Worm (Caenorhabditis elegans) whole organism, early embryonic: Measurements from ENCODE around the gene K08H2.3.

Experiments used
- B0310.2 ChIP-seq: sonication (generic microtip); optimal IDR thresholded peaks from 2 replicates; lab custom pipeline; 2016; ENCODE audit warnings: mild to moderate bottlenecking, missing genetic modification characterization, missing compliant biosample characterization
- F13C5.2 ChIP-seq: sonication (generic microtip); optimal IDR thresholded peaks from 2 replicates; lab custom pipeline; 2017; ENCODE audit warnings: mild to moderate bottlenecking, missing genetic modification characterization, inconsistent platforms, missing compliant biosample characterization
- aly-1 ChIP-seq: sonication (generic microtip); optimal IDR thresholded peaks from 2 replicates; lab custom pipeline; 2016; ENCODE audit warnings: missing genetic modification characterization, missing compliant biosample characterization
- ama-1 ChIP-seq: fragments of 150-350 bp; optimal IDR thresholded peaks from 2 replicates; lab custom pipeline; 2014
- ceh-13 ChIP-seq: fragments of 200-800 bp; sonication (Bioruptor generic); optimal IDR thresholded peaks from 2 replicates; lab custom pipeline; 2018; ENCODE audit warnings: mild to moderate bottlenecking, missing genetic modification characterization, missing compliant biosample characterization
- ceh-36 ChIP-seq: sonication (generic microtip); optimal IDR thresholded peaks from 2 replicates; lab custom pipeline; 2016; ENCODE audit warnings: missing genetic modification characterization, inconsistent platforms, missing compliant biosample characterization
- ets-7 ChIP-seq: sonication (generic microtip); optimal IDR thresholded peaks from 2 replicates; lab custom pipeline; 2016; ENCODE audit warnings: missing genotype, missing genetic modification characterization, missing compliant biosample characterization
- flt-1 ChIP-seq: fragments of 200-800 bp; sonication (Bioruptor generic); IDR thresholded peaks from 2 replicates; pipeline ENCODE4 v1.3.6; 2022; ENCODE audit warnings: missing genetic modification characterization, missing compliant biosample characterization
- hmbx-1 ChIP-seq: sonication (generic microtip); optimal IDR thresholded peaks from 2 replicates; lab custom pipeline; 2016; ENCODE audit warnings: mild to moderate bottlenecking, missing genetic modification characterization, missing compliant biosample characterization
- hmg-4 ChIP-seq: fragments of 200-800 bp; sonication (Bioruptor generic); optimal IDR thresholded peaks from 2 replicates; lab custom pipeline; 2018; ENCODE audit warnings: mild to moderate bottlenecking, missing genetic modification characterization, missing compliant biosample characterization
- hnd-1 ChIP-seq: sonication (generic microtip); optimal IDR thresholded peaks from 2 replicates; lab custom pipeline; 2016; ENCODE audit warnings: missing genetic modification characterization, missing compliant biosample characterization
- pes-1 ChIP-seq: fragments of 200-800 bp; sonication (Bioruptor generic); IDR thresholded peaks from 2 replicates; pipeline ENCODE4 v1.3.6; 2022; ENCODE audit warnings: missing genetic modification reagents, missing genetic modification characterization, missing compliant biosample characterization
- scrt-1 ChIP-seq: fragments of 200-800 bp; sonication (Bioruptor generic); IDR thresholded peaks from 2 replicates; pipeline ENCODE4 v1.3.6; 2022; ENCODE audit warnings: missing genetic modification characterization, missing compliant biosample characterization
- sea-1 ChIP-seq: fragments of 200-800 bp; sonication (Bioruptor generic); conservative IDR thresholded peaks from 2 replicates; pipeline ENCODE4 v1.3.6; 2022; ENCODE audit warnings: missing genetic modification characterization, missing compliant biosample characterization
- tbx-11 ChIP-seq: fragments of 200-800 bp; sonication (Bioruptor generic); IDR thresholded peaks from 2 replicates; pipeline ENCODE4 v1.3.6; 2022; ENCODE audit warnings: missing genetic modification characterization, missing compliant biosample characterization
- tbx-37 ChIP-seq: fragments of 200-800 bp; sonication (Bioruptor generic); conservative IDR thresholded peaks from 2 replicates; pipeline ENCODE4 v1.3.6; 2022; ENCODE audit warnings: missing genetic modification reagents, missing genetic modification characterization, missing compliant biosample characterization
- tra-4 ChIP-seq: sonication (generic microtip); optimal IDR thresholded peaks from 2 replicates; lab custom pipeline; 2017; ENCODE audit warnings: missing genetic modification characterization, missing compliant biosample characterization

K08H2.3 gene

ce11 chrX:13237102-13237501 is at the start of gene K08H2.3:
TSS of gene K08H2.3 (plus strand) at chrX:13237402.
- no peak for TF ChIP-seq sea-1
- no peak for TF ChIP-seq hmbx-1 (tag; lab: Kevin White, UChicago)
- TF ChIP-seq scrt-1 (GFP tag; lab: Robert Waterston, UW), result no peak
- TF ChIP-seq tbx-37 (GFP tag; lab: Robert Waterston, UW), result no peak
- TF ChIP-seq ceh-36 (tag; lab: Kevin White, UChicago), result no peak
- no peak for TF ChIP-seq ets-7

- TF ChIP-seq ets-7 (no peak), hnd-1 (tag; lab: Kevin White, UChicago) (no peak), pes-1 (GFP tag; lab: Robert Waterston, UW) (no peak), tbx-11 (GFP tag; lab: Robert Waterston, UW) (no peak), B0310.2 (tag; lab: Kevin White, UChicago) (no peak), ama-1 (lab: Kevin White, UChicago) (no peak), ceh-36 (tag; lab: Kevin White, UChicago) (no peak), flt-1 (GFP tag; lab: Robert Waterston, UW) (no peak), tra-4 (no peak), hmg-4 (GFP tag; lab: Kevin White, UChicago) (no peak), hmbx-1 (tag; lab: Kevin White, UChicago) (no peak), F13C5.2 (no peak), aly-1 (tag; lab: Kevin White, UChicago) (no peak), sea-1 (no peak), tbx-37 (GFP tag; lab: Robert Waterston, UW) (no peak)
Observed at ce11 chrX:13189861-13190260, 47.3 kb upstream of the K08H2.3 start, which contains the start of gene cwp-5. TSS of gene cwp-5 (minus strand) at chrX:13189961.

ce11 chrX:13190912-13191311 is 46.3 kb upstream of the K08H2.3 start, which contains the start of gene gpa-6:
TSS of gene gpa-6 (plus strand) at chrX:13191212.
- TF ChIP-seq ceh-13 (GFP tag; lab: Kevin White, UChicago) (no peak), tbx-37 (GFP tag; lab: Robert Waterston, UW) (no peak), hnd-1 (tag; lab: Kevin White, UChicago) (no peak), B0310.2 (tag; lab: Kevin White, UChicago) (no peak), flt-1 (GFP tag; lab: Robert Waterston, UW) (no peak), tra-4 (no peak), F13C5.2 (no peak), hmg-4 (GFP tag; lab: Kevin White, UChicago) (no peak), pes-1 (GFP tag; lab: Robert Waterston, UW) (no peak), ets-7 (no peak), sea-1 (no peak), ama-1 (lab: Kevin White, UChicago) (no peak), hmbx-1 (tag; lab: Kevin White, UChicago) (no peak), scrt-1 (GFP tag; lab: Robert Waterston, UW) (no peak), aly-1 (tag; lab: Kevin White, UChicago) (no peak), tbx-11 (GFP tag; lab: Robert Waterston, UW) (no peak), ceh-36 (tag; lab: Kevin White, UChicago) (no peak)

DNA sequence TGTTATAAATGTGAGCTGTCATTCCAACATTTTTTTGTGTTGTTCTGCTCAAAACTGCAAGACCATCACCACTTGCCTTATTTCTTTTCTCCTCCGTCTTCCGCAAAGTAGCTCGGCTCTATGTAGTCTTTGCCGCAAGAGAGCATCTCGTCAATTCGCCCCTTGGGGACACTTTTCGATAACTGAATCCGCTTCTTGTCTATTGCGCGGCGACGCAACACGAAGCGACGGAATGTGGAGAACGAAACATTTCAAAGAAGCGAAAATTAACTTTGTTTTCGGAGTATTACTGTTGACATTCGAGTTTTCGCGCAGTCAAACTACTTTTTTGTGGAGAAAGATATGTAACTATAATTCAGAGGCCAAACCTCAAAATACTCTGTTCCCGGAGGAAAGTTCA is 39.1 kb upstream of the K08H2.3 start:
- TF ChIP-seq sea-1 (no peak), F13C5.2 (no peak), tbx-37 (GFP tag; lab: Robert Waterston, UW) (no peak), flt-1 (GFP tag; lab: Robert Waterston, UW) (no peak), hmbx-1 (tag; lab: Kevin White, UChicago) (no peak), hnd-1 (tag; lab: Kevin White, UChicago) (no peak), aly-1 (tag; lab: Kevin White, UChicago) (no peak), ceh-36 (tag; lab: Kevin White, UChicago) (no peak), ets-7 (no peak), ama-1 (lab: Kevin White, UChicago) (no peak), hmg-4 (GFP tag; lab: Kevin White, UChicago) (no peak), tbx-11 (GFP tag; lab: Robert Waterston, UW) (no peak), pes-1 (GFP tag; lab: Robert Waterston, UW) (no peak), B0310.2 (tag; lab: Kevin White, UChicago) (no peak), scrt-1 (GFP tag; lab: Robert Waterston, UW) (no peak), ceh-13 (GFP tag; lab: Kevin White, UChicago) (no peak), tra-4 (no peak)

ce11 chrX:13200312-13200711 is 36.9 kb upstream of the K08H2.3 start:
- no peak for TF ChIP-seq sea-1

- TF ChIP-seq tbx-37 (GFP tag; lab: Robert Waterston, UW), result no peak
- no peak for TF ChIP-seq ets-7
- TF ChIP-seq hmbx-1 (tag; lab: Kevin White, UChicago), result no peak
- no peak for TF ChIP-seq scrt-1 (GFP tag; lab: Robert Waterston, UW)
- no peak for TF ChIP-seq ama-1 (lab: Kevin White, UChicago)
- TF ChIP-seq pes-1 (GFP tag; lab: Robert Waterston, UW), result no peak
- no peak for TF ChIP-seq tra-4
- TF ChIP-seq B0310.2 (tag; lab: Kevin White, UChicago), result no peak
- TF ChIP-seq F13C5.2, result no peak
- TF ChIP-seq ceh-36 (tag; lab: Kevin White, UChicago), result no peak
- no peak for TF ChIP-seq flt-1 (GFP tag; lab: Robert Waterston, UW)
- TF ChIP-seq hnd-1 (tag; lab: Kevin White, UChicago), result no peak
- TF ChIP-seq aly-1 (tag; lab: Kevin White, UChicago), result no peak
Observed at ce11 chrX:13201401-13201800, 35.8 kb upstream of the K08H2.3 start, which contains the start of gene unc-9. TSS of gene unc-9 (plus strand) at chrX:13201770.

ce11 chrX:13202312-13202711 is 34.9 kb upstream of the K08H2.3 start:
- TF ChIP-seq hmg-4 (GFP tag; lab: Kevin White, UChicago) (no peak), ceh-13 (GFP tag; lab: Kevin White, UChicago) (no peak), scrt-1 (GFP tag; lab: Robert Waterston, UW) (no peak), aly-1 (tag; lab: Kevin White, UChicago) (no peak), hnd-1 (tag; lab: Kevin White, UChicago) (no peak)
